Worm (Caenorhabditis elegans): ENCODE measurements around the gene nhr-234.

Gene nhr-234

DNA sequence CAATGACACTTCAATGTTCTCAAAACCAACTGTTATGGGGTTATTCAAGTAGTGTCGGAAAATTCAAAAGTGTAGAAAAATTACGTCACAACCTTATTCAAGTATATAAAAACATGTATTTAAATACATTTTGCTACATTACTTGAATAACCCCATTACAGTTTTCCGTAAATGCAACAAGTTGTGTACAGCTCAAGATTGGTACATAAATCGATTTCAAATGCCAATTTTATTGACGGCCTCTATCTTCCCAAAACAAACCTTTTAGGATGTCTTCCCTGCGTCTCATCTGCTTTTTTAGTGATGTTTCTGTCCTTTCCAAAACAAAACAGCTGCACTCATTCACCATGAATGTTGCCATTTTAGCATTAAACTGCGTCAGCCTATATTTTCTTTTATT, 7.1 kb upstream of the nhr-234 start, which contains the start of gene Y38E10A.28 (continued):
- no peak for TF ChIP-seq mes-4 (tag; optimal IDR thresholded peaks at IDR 0.05)
- no peak for TF ChIP-seq F52B5.7 (tag; optimal IDR thresholded peaks at IDR 0.05)

DNA sequence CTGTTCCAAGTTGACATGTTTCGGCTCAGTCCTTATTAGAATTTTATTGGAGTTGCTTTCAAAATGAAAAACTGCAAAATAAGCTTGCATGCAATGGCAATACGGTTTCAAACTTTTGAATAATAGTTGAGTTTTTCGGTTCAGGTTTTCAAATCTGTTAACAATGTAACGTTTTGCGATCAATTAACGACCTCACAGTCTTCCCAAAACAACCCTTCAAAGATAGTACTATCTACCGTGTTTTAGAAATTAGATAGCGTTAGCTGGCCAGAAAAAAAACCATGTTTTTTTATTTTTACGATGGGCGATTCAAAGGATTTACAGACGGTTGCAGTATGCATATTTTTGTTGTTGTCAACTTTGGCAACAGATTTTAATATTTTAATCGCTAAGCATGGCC, 5.6 kb upstream of the nhr-234 start, which contains the start of gene Y38E10A.34:
Gene Y38E10A.34, plus strand, starts transcription at position 301 of the 400 bp plus-strand sequence.
- no peak for TF ChIP-seq pbrm-1 (GFP tag; IDR thresholded peaks at IDR 0.05)
- TF ChIP-seq lin-35 (GFP tag; optimal IDR thresholded peaks at IDR 0.05), result no peak
- TF ChIP-seq F33H1.4 (GFP tag; IDR thresholded peaks at IDR 0.05), result no peak
- no peak for TF ChIP-seq madf-10 (tag; optimal IDR thresholded peaks at IDR 0.05)
- TF ChIP-seq gei-17 (GFP tag; optimal IDR thresholded peaks at IDR 0.05), result no peak
- TF ChIP-seq aptf-3 (GFP tag; IDR thresholded peaks at IDR 0.05), result no peak
- no peak for TF ChIP-seq ztf-18 (tag; optimal IDR thresholded peaks at IDR 0.05)
- no peak for TF ChIP-seq madf-3 (GFP tag; IDR thresholded peaks at IDR 0.05)
- no peak for TF ChIP-seq let-526 (GFP tag; IDR thresholded peaks at IDR 0.05)
- TF ChIP-seq lir-1 (GFP tag; conservative IDR thresholded peaks at IDR 0.05), result no peak
- TF ChIP-seq repo-1 (tag; optimal IDR thresholded peaks at IDR 0.05), result no peak
- no peak for TF ChIP-seq hlh-12 (tag; optimal IDR thresholded peaks at IDR 0.05)
- no peak for TF ChIP-seq B0261.1 (tag; optimal IDR thresholded peaks at IDR 0.05)
- TF ChIP-seq snpc-1.1 (tag; optimal IDR thresholded peaks at IDR 0.05; ENCODE audit: insufficient read depth), result no peak
- TF ChIP-seq ccch-3 (GFP tag; optimal IDR thresholded peaks at IDR 0.05), result no peak
- no peak for TF ChIP-seq attf-3 (GFP tag; conservative IDR thresholded peaks at IDR 0.05)
- no peak for TF ChIP-seq egl-44 (GFP tag; IDR thresholded peaks at IDR 0.05)

DNA sequence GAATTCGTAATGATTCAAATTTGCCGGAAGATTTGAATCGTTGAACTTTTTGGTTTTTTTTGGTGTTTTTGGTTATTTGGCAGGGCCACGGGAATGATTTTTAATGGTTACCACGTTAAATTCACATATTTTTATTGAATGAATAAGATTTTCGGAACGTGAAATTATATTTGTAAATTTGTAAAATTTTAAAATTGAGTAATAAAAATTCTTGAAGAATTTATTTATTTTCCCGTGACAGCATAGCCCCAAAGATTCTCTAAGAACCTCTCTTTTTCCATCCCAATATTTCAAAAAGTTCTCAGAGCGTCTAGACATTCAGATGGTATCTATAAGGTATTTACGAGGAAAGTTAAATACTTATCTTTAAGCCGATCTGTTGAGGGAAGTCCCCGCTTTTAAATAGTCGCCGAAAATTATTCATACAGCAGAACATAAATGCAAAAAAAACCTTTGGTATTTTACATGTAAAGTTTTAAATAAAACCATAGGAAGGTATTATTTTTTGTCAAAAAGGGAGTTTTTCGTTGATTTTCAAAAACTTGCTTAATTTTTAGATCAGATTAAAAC, 1.6 kb upstream of the nhr-234 start, which contains the start of gene Y38E10A.17:
Gene Y38E10A.17, minus strand, starts transcription at position 51 of the 570 bp plus-strand sequence.
- TF ChIP-seq ztf-25 (GFP tag; IDR thresholded peaks at IDR 0.05) (no peak), Y95B8A.8 (GFP tag; IDR thresholded peaks at IDR 0.05) (no peak), lir-1 (GFP tag; conservative IDR thresholded peaks at IDR 0.05) (no peak), sea-2 (GFP tag; IDR thresholded peaks at IDR 0.05) (no peak), tbp1 (GFP tag; optimal IDR thresholded peaks at IDR 0.05) (no peak), athp-1 (tag; optimal IDR thresholded peaks at IDR 0.05) (no peak), let-607 (tag; optimal IDR thresholded peaks at IDR 0.05) (no peak), aptf-2 (GFP tag; conservative IDR thresholded peaks at IDR 0.05) (no peak), nfyb-1 (GFP tag; IDR thresholded peaks at IDR 0.05) (no peak), B0261.1 (tag; optimal IDR thresholded peaks at IDR 0.05) (no peak), ceh-100 (GFP tag; IDR thresholded peaks at IDR 0.05) (no peak), dpl-1 (GFP tag; optimal IDR thresholded peaks at IDR 0.05) (no peak), tlf-1 (GFP tag; optimal IDR thresholded peaks at IDR 0.05) (no peak), nhr-120 (GFP tag; IDR thresholded peaks at IDR 0.05) (no peak), F10E7.11 (tag; optimal IDR thresholded peaks at IDR 0.05) (no peak)

DNA sequence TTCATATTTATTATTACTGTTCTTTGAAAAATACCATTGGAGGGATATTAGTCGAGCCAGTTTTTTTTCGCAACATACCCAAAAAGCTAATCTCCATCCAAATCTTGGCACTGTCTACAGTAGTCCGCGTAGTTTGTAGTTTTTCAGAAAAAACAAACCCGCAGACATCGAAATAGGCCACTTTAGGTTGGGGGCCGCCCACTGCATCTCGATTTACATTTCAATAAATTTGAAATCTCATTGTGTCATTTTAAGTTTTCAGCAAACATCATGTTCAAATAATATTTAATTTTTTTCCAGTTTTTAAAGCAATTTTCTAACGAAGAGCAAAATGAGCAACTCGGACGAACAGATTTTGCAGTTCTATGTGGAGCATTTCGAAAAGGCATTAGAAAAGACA, 3.9 kb downstream of the nhr-234 start, which contains the start of gene nhr-235:
Gene nhr-235, plus strand, starts transcription at position 301 of the 400 bp plus-strand sequence.
- TF ChIP-seq B0336.3 (GFP tag; IDR thresholded peaks at IDR 0.05) (no peak), C06A6.2 (GFP tag; conservative IDR thresholded peaks at IDR 0.05) (no peak), chd-7 (tag; optimal IDR thresholded peaks at IDR 0.05) (no peak), tlf-1 (GFP tag; optimal IDR thresholded peaks at IDR 0.05) (no peak), nhr-120 (GFP tag; IDR thresholded peaks at IDR 0.05) (no peak), ceh-91 (GFP tag; IDR thresholded peaks at IDR 0.05) (no peak), T26A5.8 (tag; optimal IDR thresholded peaks at IDR 0.05) (no peak), let-526 (GFP tag; IDR thresholded peaks at IDR 0.05) (no peak), somi-1 (GFP tag; optimal IDR thresholded peaks at IDR 0.05) (no peak), lsy-27 (tag; optimal IDR thresholded peaks at IDR 0.05; ENCODE audit: borderline replicate concordance, insufficient read depth) (no peak), him-1 (tag; optimal IDR thresholded peaks at IDR 0.05) (no peak), lin-35 (GFP tag; optimal IDR thresholded peaks at IDR 0.05) (no peak)
